Fruit fly (Drosophila melanogaster) whole organism, embryonic: ENCODE results near the gene Unc50.

Experiments
- CG12942 ChIP-seq: fragments of 200-800 bp; sonication (Bioruptor generic); optimal IDR thresholded peaks from 3 replicates; lab custom pipeline; 2016; ENCODE audit warnings: missing biosample characterization, missing genetic modification characterization
- CG7357 ChIP-seq: fragments of 200-800 bp; sonication (Bioruptor generic); IDR thresholded peaks from 3 replicates; pipeline ENCODE4 v1.3.6; 2022; ENCODE audit warnings: missing biosample characterization, missing genetic modification characterization
- Fer1 ChIP-seq: fragments of 200-800 bp; sonication (Bioruptor generic); optimal IDR thresholded peaks from 2 replicates; lab custom pipeline; 2017; ENCODE audit warnings: missing biosample characterization, mild to moderate bottlenecking, missing genetic modification characterization
- Vsx1 ChIP-seq: fragments of 200-800 bp; sonication (Bioruptor generic); optimal IDR thresholded peaks from 2 replicates; lab custom pipeline; 2017; ENCODE audit warnings: missing biosample characterization, mild to moderate bottlenecking, missing genetic modification characterization, missing genetic modification reagents
- crol ChIP-seq: fragments of 200-800 bp; sonication (Bioruptor generic); IDR thresholded peaks from 2 replicates; pipeline ENCODE4 v1.3.6; 2022; ENCODE audit warnings: missing biosample characterization, missing genetic modification characterization
- fru ChIP-seq: fragments of >200 bp; optimal IDR thresholded peaks from 2 replicates; lab custom pipeline; 2017
- lmd ChIP-seq: fragments of 200-800 bp; sonication (Bioruptor generic); IDR thresholded peaks from 2 replicates; pipeline ENCODE4 v1.3.6; 2022; ENCODE audit warnings: missing biosample characterization, missing genetic modification characterization
- pum ChIP-seq: fragments of 200-800 bp; sonication (Bioruptor generic); optimal IDR thresholded peaks from 2 replicates; lab custom pipeline; 2016; ENCODE audit warnings: missing biosample characterization, missing genetic modification characterization

dm6 chr3R:8654666-8655065 lies 21.7 kb downstream of the Unc50 start, which contains the start of gene CG42489:
- no peak for TF ChIP-seq CG12942 (GFP tag; lab: Kevin White, UChicago)
- TF ChIP-seq pum: no peak
- no peak for TF ChIP-seq Fer1 (GFP tag; lab: Kevin White, UChicago)
- no peak for TF ChIP-seq Vsx1 (GFP tag; lab: Kevin White, UChicago)
- no peak for TF ChIP-seq lmd (GFP tag; lab: Robert Waterston, UW)
- TF ChIP-seq fru (lab: Kevin White, UChicago): no peak
- TF ChIP-seq crol (GFP tag; lab: Robert Waterston, UW): no peak
- TF ChIP-seq CG7357: no peak
